Fruit fly (Drosophila melanogaster) whole organism, embryonic: Measurements from ENCODE around the gene Mlc1.

ENCODE experiments used
- Awh ChIP-seq: fragments of 200-800 bp; sonication (Bioruptor generic); IDR thresholded peaks from 2 replicates; pipeline ENCODE4, ENCODE4 v1.3.6; 2022; ENCODE audit warnings: missing biosample characterization, missing genetic modification characterization
- BEAF-32 ChIP-seq: fragments of 200-800 bp; sonication (Bioruptor generic); optimal IDR thresholded peaks from 3 replicates; lab custom pipeline; 2017; ENCODE audit warnings: missing biosample characterization, missing genetic modification characterization, mild to moderate bottlenecking, moderate library complexity, missing genetic modification reagents
- Blimp-1 ChIP-seq: fragments of 200-800 bp; sonication (Bioruptor generic); optimal IDR thresholded peaks from 3 replicates; lab custom pipeline; 2018; ENCODE audit warnings: missing biosample characterization, missing genetic modification characterization, mild to moderate bottlenecking, moderate library complexity, missing genetic modification reagents
- CG11456 ChIP-seq: fragments of 200-800 bp; sonication (Bioruptor generic); IDR thresholded peaks from 3 replicates; pipeline ENCODE4 v1.3.6; 2022; ENCODE audit warnings: missing biosample characterization, missing genetic modification characterization
- CG12104 ChIP-seq: fragments of 200-800 bp; sonication (Bioruptor generic); optimal IDR thresholded peaks from 3 replicates; lab custom pipeline; 2016; ENCODE audit warnings: missing biosample characterization, missing genetic modification characterization
- CG12744 ChIP-seq: fragments of 200-800 bp; sonication (Bioruptor generic); optimal IDR thresholded peaks from 2 replicates; lab custom pipeline; 2016; ENCODE audit warnings: missing biosample characterization, missing genetic modification characterization
- CG14014 ChIP-seq: fragments of 200-800 bp; sonication (Bioruptor generic); IDR thresholded peaks from 2 replicates; pipeline ENCODE4 v1.3.6; 2022; ENCODE audit warnings: missing biosample characterization, missing genetic modification characterization
- CG16813 ChIP-seq: fragments of 200-800 bp; sonication (Bioruptor generic); IDR thresholded peaks from 3 replicates; pipeline ENCODE4 v1.3.6; 2022; ENCODE audit warnings: missing biosample characterization, missing genetic modification characterization; ENCODE audit not compliant: partially characterized antibody
- CG17612 ChIP-seq: fragments of 200-800 bp; sonication (Bioruptor generic); IDR thresholded peaks from 2 replicates; pipeline ENCODE4 v1.3.6; 2022; ENCODE audit warnings: missing biosample characterization, missing genetic modification characterization
- CG1832 ChIP-seq: fragments of 200-800 bp; sonication (Bioruptor generic); optimal IDR thresholded peaks from 2 replicates; lab custom pipeline; 2017; ENCODE audit warnings: missing biosample characterization, mild to moderate bottlenecking, missing genetic modification characterization, inconsistent platforms
- CG2202 ChIP-seq: fragments of 200-800 bp; sonication (Bioruptor generic); optimal IDR thresholded peaks from 2 replicates; lab custom pipeline; 2018; ENCODE audit warnings: missing biosample characterization, mild to moderate bottlenecking, missing genetic modification characterization
- CG2678 ChIP-seq: fragments of 200-800 bp; sonication (Bioruptor generic); optimal IDR thresholded peaks from 3 replicates; lab custom pipeline; 2019; ENCODE audit warnings: missing biosample characterization, mild to moderate bottlenecking, missing genetic modification characterization, moderate library complexity
- CG2875 ChIP-seq: fragments of 200-800 bp; sonication (Bioruptor generic); optimal IDR thresholded peaks from 2 replicates; lab custom pipeline; 2017; ENCODE audit warnings: missing biosample characterization, mild to moderate bottlenecking, missing genetic modification characterization, missing genetic modification reagents
- CG31388 ChIP-seq: fragments of 200-800 bp; sonication (Bioruptor generic); optimal IDR thresholded peaks from 2 replicates; lab custom pipeline; 2016; ENCODE audit warnings: missing biosample characterization, missing genetic modification characterization
- CG33213 ChIP-seq: fragments of 200-800 bp; sonication (Bioruptor generic); optimal IDR thresholded peaks from 3 replicates; lab custom pipeline; 2016; ENCODE audit warnings: missing biosample characterization, missing genetic modification characterization
- CG4424 ChIP-seq: fragments of 200-800 bp; sonication (Bioruptor generic); optimal IDR thresholded peaks from 3 replicates; lab custom pipeline; 2016; ENCODE audit warnings: missing biosample characterization, missing genetic modification characterization
- CG4617 ChIP-seq: fragments of 200-800 bp; sonication (Bioruptor generic); optimal IDR thresholded peaks from 3 replicates; lab custom pipeline; 2016; ENCODE audit warnings: missing biosample characterization, missing genetic modification characterization, borderline replicate concordance
- CG4820 ChIP-seq: fragments of 200-800 bp; sonication (Bioruptor generic); optimal IDR thresholded peaks from 3 replicates; lab custom pipeline; 2016; ENCODE audit warnings: missing biosample characterization, missing genetic modification characterization
- CG4854 ChIP-seq: fragments of 200-800 bp; sonication (Bioruptor generic); optimal IDR thresholded peaks from 2 replicates; lab custom pipeline; 2016; ENCODE audit warnings: missing biosample characterization, missing genetic modification characterization, inconsistent platforms
- CG6765 ChIP-seq: fragments of 200-800 bp; sonication (Bioruptor generic); optimal IDR thresholded peaks from 3 replicates; lab custom pipeline; 2017; ENCODE audit warnings: missing biosample characterization, mild to moderate bottlenecking, missing genetic modification characterization
- CG6854 ChIP-seq: fragments of 200-800 bp; sonication (Bioruptor generic); optimal IDR thresholded peaks from 3 replicates; lab custom pipeline; 2017; ENCODE audit warnings: missing biosample characterization, mild to moderate bottlenecking, missing genetic modification characterization
- CG7372 ChIP-seq: fragments of 200-800 bp; sonication (Bioruptor generic); IDR thresholded peaks from 2 replicates; pipeline ENCODE4 v1.3.6; 2022; ENCODE audit warnings: missing biosample characterization, missing genetic modification characterization
- CG8281 ChIP-seq: fragments of 200-800 bp; sonication (Bioruptor generic); optimal IDR thresholded peaks from 2 replicates; lab custom pipeline; 2018; ENCODE audit warnings: missing biosample characterization, mild to moderate bottlenecking, missing genetic modification characterization, moderate library complexity
- CG8944 ChIP-seq: fragments of 200-800 bp; sonication (Bioruptor generic); optimal IDR thresholded peaks from 3 replicates; lab custom pipeline; 2016; ENCODE audit warnings: missing biosample characterization, missing genetic modification characterization
- CG9876 ChIP-seq: fragments of 200-800 bp; sonication (Bioruptor generic); optimal IDR thresholded peaks from 2 replicates; lab custom pipeline; 2016; ENCODE audit warnings: missing biosample characterization, missing genetic modification characterization
- Dbx ChIP-seq: fragments of 200-800 bp; sonication (Bioruptor generic); IDR thresholded peaks from 3 replicates; pipeline ENCODE4 v1.3.6; 2022; ENCODE audit warnings: missing biosample characterization, missing genetic modification characterization
- Doc3 ChIP-seq: fragments of 200-800 bp; sonication (Bioruptor generic); IDR thresholded peaks from 3 replicates; pipeline ENCODE4 v1.3.6; 2022; ENCODE audit warnings: missing biosample characterization, missing genetic modification characterization; ENCODE audit not compliant: partially characterized antibody
- Dref ChIP-seq: fragments of 200-800 bp; sonication (Bioruptor generic); IDR thresholded peaks from 2 replicates; pipeline ENCODE4 v1.3.6; 2022; ENCODE audit warnings: missing biosample characterization, missing genetic modification characterization
- Lim3 ChIP-seq: fragments of 200-800 bp; sonication (Bioruptor generic); IDR thresholded peaks from 2 replicates; pipeline ENCODE4 v1.3.6; 2022; ENCODE audit warnings: missing biosample characterization, missing genetic modification characterization
- Meics ChIP-seq: fragments of 200-800 bp; sonication (Bioruptor generic); optimal IDR thresholded peaks from 2 replicates; lab custom pipeline; 2017; ENCODE audit warnings: missing biosample characterization, mild to moderate bottlenecking, missing genetic modification characterization
- Six4 ChIP-seq: fragments of 200-800 bp; sonication (Bioruptor generic); optimal IDR thresholded peaks from 2 replicates; lab custom pipeline; 2016; ENCODE audit warnings: missing biosample characterization, missing genetic modification characterization
- Sox100B ChIP-seq: fragments of 200-800 bp; sonication (Bioruptor generic); optimal IDR thresholded peaks from 3 replicates; lab custom pipeline; 2018; ENCODE audit warnings: missing biosample characterization, mild to moderate bottlenecking, missing genetic modification characterization
- Spps ChIP-seq: fragments of 200-800 bp; sonication (Bioruptor generic); optimal IDR thresholded peaks from 2 replicates; lab custom pipeline; 2018; ENCODE audit warnings: missing biosample characterization, mild to moderate bottlenecking, missing genetic modification characterization
- corto ChIP-seq: fragments of 200-800 bp; sonication (Bioruptor generic); optimal IDR thresholded peaks from 2 replicates; lab custom pipeline; 2016; ENCODE audit warnings: missing biosample characterization, mild to moderate bottlenecking, missing genetic modification characterization, moderate library complexity
- crol ChIP-seq: fragments of 200-800 bp; sonication (Bioruptor generic); IDR thresholded peaks from 2 replicates; pipeline ENCODE4 v1.3.6; 2022; ENCODE audit warnings: missing biosample characterization, missing genetic modification characterization
- danr ChIP-seq: fragments of 200-800 bp; sonication (Bioruptor generic); IDR thresholded peaks from 2 replicates; pipeline ENCODE4 v1.3.6; 2022; ENCODE audit warnings: missing biosample characterization, missing genetic modification characterization
- dimm ChIP-seq: fragments of 200-800 bp; sonication (Bioruptor generic); IDR thresholded peaks from 2 replicates; pipeline ENCODE4 v1.3.6; 2022; ENCODE audit warnings: missing biosample characterization, missing genetic modification characterization
- dmrt11E ChIP-seq: fragments of 200-800 bp; sonication (Bioruptor generic); optimal IDR thresholded peaks from 3 replicates; lab custom pipeline; 2018; ENCODE audit warnings: missing biosample characterization, mild to moderate bottlenecking, missing genetic modification characterization, moderate library complexity
- emc ChIP-seq: fragments of 200-800 bp; sonication (Bioruptor generic); optimal IDR thresholded peaks from 2 replicates; lab custom pipeline; 2016; ENCODE audit warnings: missing biosample characterization, missing genetic modification characterization
- eyg ChIP-seq: fragments of 200-800 bp; sonication (Bioruptor generic); optimal IDR thresholded peaks from 3 replicates; lab custom pipeline; 2016; ENCODE audit warnings: missing biosample characterization, missing genetic modification characterization
- fd3F ChIP-seq: fragments of 200-800 bp; sonication (Bioruptor generic); optimal IDR thresholded peaks from 2 replicates; lab custom pipeline; 2018; ENCODE audit warnings: missing biosample characterization, mild to moderate bottlenecking, missing genetic modification characterization, moderate library complexity
- gce ChIP-seq: fragments of 200-800 bp; sonication (Bioruptor generic); IDR thresholded peaks from 3 replicates; pipeline ENCODE4 v1.3.6; 2022; ENCODE audit warnings: missing biosample characterization, missing genetic modification characterization
- ind ChIP-seq: fragments of 200-800 bp; sonication (Bioruptor generic); optimal IDR thresholded peaks from 3 replicates; lab custom pipeline; 2016; ENCODE audit warnings: missing biosample characterization, missing genetic modification characterization
- luna ChIP-seq: fragments of 200-800 bp; sonication (Bioruptor generic); optimal IDR thresholded peaks from 2 replicates; lab custom pipeline; 2016; ENCODE audit warnings: missing biosample characterization, missing genetic modification characterization
- odd ChIP-seq: fragments of 200-800 bp; sonication (Bioruptor generic); optimal IDR thresholded peaks from 2 replicates; lab custom pipeline; 2017; ENCODE audit warnings: missing biosample characterization, mild to moderate bottlenecking, missing genetic modification characterization
- pnt ChIP-seq: fragments of 200-800 bp; sonication (Bioruptor generic); optimal IDR thresholded peaks from 3 replicates; lab custom pipeline; 2016; ENCODE audit warnings: missing biosample characterization, missing genetic modification characterization
- pum ChIP-seq: fragments of 200-800 bp; sonication (Bioruptor generic); optimal IDR thresholded peaks from 2 replicates; lab custom pipeline; 2016; ENCODE audit warnings: missing biosample characterization, missing genetic modification characterization
- sd ChIP-seq: fragments of 200-800 bp; sonication (Bioruptor generic); optimal IDR thresholded peaks from 3 replicates; lab custom pipeline; 2018; ENCODE audit warnings: missing biosample characterization, mild to moderate bottlenecking, missing genetic modification characterization, moderate library complexity
- tgo ChIP-seq: fragments of 200-800 bp; sonication (Bioruptor generic); IDR thresholded peaks from 3 replicates; pipeline ENCODE4 v1.3.6; 2022; ENCODE audit warnings: missing biosample characterization, missing genetic modification characterization
- tio ChIP-seq: fragments of 200-800 bp; sonication (Bioruptor generic); optimal IDR thresholded peaks from 2 replicates; lab custom pipeline; 2017; ENCODE audit warnings: missing biosample characterization, missing genetic modification characterization, inconsistent platforms

Mlc1 gene

dm6 chr3R:27636010-27636584 lies 23.9 kb downstream of the Mlc1 start, which contains the start of the genes CG5611 and Mtl (continued):
- TF ChIP-seq tgo (peak; percentile 100), fd3F (peak; percentile 100), CG17612 (peak; percentile 100), Doc3 (GFP tag; lab: Robert Waterston, UW) (0 out of 3 replicates have a peak, but pooled peaks have one; percentile 35), pum (GFP tag; lab: Kevin White, UChicago) (peak; percentile 97), CG31388 (GFP tag; lab: Kevin White, UChicago) (peak; percentile 99), dimm (GFP tag; lab: Robert Waterston, UW) (peak; percentile 99), CG33213 (GFP tag; lab: Kevin White, UChicago) (peak; percentile 95), CG8281 (tag; lab: Kevin White, UChicago) (peak; percentile 96), eyg (GFP tag; lab: Kevin White, UChicago) (peak; percentile 88), CG12744 (GFP tag; lab: Kevin White, UChicago) (peak; percentile 98), crol (GFP tag; lab: Robert Waterston, UW) (peak; percentile 94), Dref (GFP tag; lab: Robert Waterston, UW) (peak; percentile 59), CG4820 (GFP tag; lab: Kevin White, UChicago) (peak; percentile 99), CG7372 (GFP tag; lab: Robert Waterston, UW) (peak; percentile 100), Dbx (GFP tag; lab: Robert Waterston, UW) (peak; percentile 100), danr (GFP tag; lab: Robert Waterston, UW) (peak; percentile 100), CG4424 (GFP tag; lab: Kevin White, UChicago) (peak; percentile 100), Meics (GFP tag; lab: Kevin White, UChicago) (peak; percentile 100), ind (GFP tag; lab: Kevin White, UChicago) (peak; percentile 100), CG2202 (tag; lab: Kevin White, UChicago) (peak; percentile 100), CG8944 (GFP tag; lab: Kevin White, UChicago) (peak; percentile 97), gce (GFP tag; lab: Robert Waterston, UW) (peak; percentile 100), Spps (tag; lab: Kevin White, UChicago) (peak; percentile 99), CG11456 (GFP tag; lab: Robert Waterston, UW) (peak; percentile 100), corto (peak; percentile 97), pnt (peak; percentile 98), CG12104 (GFP tag; lab: Kevin White, UChicago) (peak; percentile 99), Six4 (GFP tag; lab: Kevin White, UChicago) (peak; percentile 99), luna (peak; percentile 93), CG6765 (GFP tag; lab: Kevin White, UChicago) (peak; percentile 99), Lim3 (GFP tag; lab: Robert Waterston, UW) (peak; percentile 99), CG14014 (GFP tag; lab: Robert Waterston, UW) (peak; percentile 100), CG1832 (GFP tag; lab: Kevin White, UChicago) (no peak), CG4854 (GFP tag; lab: Kevin White, UChicago) (peak; percentile 99), sd (peak; percentile 97), dmrt11E (tag; lab: Kevin White, UChicago) (peak; percentile 100), CG6854 (peak; percentile 99), tio (GFP tag; lab: Kevin White, UChicago) (peak; percentile 99), CG2678 (tag; lab: Kevin White, UChicago) (peak; percentile 100), odd (GFP tag; lab: Kevin White, UChicago) (peak; percentile 99), BEAF-32 (GFP tag; lab: Kevin White, UChicago) (peak; percentile 50), CG2875 (peak; percentile 99), CG9876 (GFP tag; lab: Kevin White, UChicago) (peak; percentile 96), CG4617 (GFP tag; lab: Kevin White, UChicago) (peak; percentile 100), Blimp-1 (GFP tag; lab: Kevin White, UChicago) (peak; percentile 99), emc (GFP tag; lab: Kevin White, UChicago) (peak; percentile 96), CG16813 (0 out of 3 replicates have a peak, but pooled peaks have one; percentile 43), Sox100B (GFP tag; lab: Kevin White, UChicago) (peak; percentile 99), Awh (GFP tag; lab: Robert Waterston, UW) (peak; percentile 100)
